Worm (Caenorhabditis elegans) whole organism, early embryonic: ENCODE results near the gene Y25C1A.2.

Experiments used
- F13C5.2 ChIP-seq: sonication (generic microtip); optimal IDR thresholded peaks from 2 replicates; lab custom pipeline; 2017; ENCODE audit warnings: mild to moderate bottlenecking, missing genetic modification characterization, inconsistent platforms, missing compliant biosample characterization
- ama-1 ChIP-seq: fragments of 150-350 bp; optimal IDR thresholded peaks from 2 replicates; lab custom pipeline; 2014
- hmbx-1 ChIP-seq: sonication (generic microtip); optimal IDR thresholded peaks from 2 replicates; lab custom pipeline; 2016; ENCODE audit warnings: mild to moderate bottlenecking, missing genetic modification characterization, missing compliant biosample characterization
- pes-1 ChIP-seq: fragments of 200-800 bp; sonication (Bioruptor generic); IDR thresholded peaks from 2 replicates; pipeline ENCODE4 v1.3.6; 2022; ENCODE audit warnings: missing genetic modification reagents, missing genetic modification characterization, missing compliant biosample characterization
- sea-1 ChIP-seq: fragments of 200-800 bp; sonication (Bioruptor generic); conservative IDR thresholded peaks from 2 replicates; pipeline ENCODE4 v1.3.6; 2022; ENCODE audit warnings: missing genetic modification characterization, missing compliant biosample characterization

DNA sequence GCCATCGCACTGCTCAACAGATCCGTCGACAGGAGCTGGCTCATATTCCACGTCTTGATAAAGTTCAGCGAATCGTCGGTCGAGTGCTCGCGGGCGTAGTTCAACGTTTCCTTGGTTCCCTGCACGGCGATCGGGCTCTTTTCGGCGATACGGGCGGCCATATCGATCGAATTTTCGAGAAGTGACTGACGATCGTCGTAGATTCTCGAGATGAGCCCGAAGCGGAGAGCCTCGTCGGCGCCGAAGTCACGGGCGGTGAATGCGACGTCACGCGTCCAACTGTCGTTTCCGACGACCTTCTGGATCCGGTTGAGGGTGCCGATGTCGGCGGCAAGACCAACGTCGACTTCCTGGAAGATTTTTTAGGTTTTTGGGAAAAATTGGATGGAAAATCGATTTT is 2.9 kb upstream of the Y25C1A.2 start:
- TF ChIP-seq F13C5.2 (tag; lab: Kevin White, UChicago) (no peak), sea-1 (GFP tag; lab: Robert Waterston, UW) (no peak), hmbx-1 (tag; lab: Kevin White, UChicago) (no peak), ama-1 (no peak), pes-1 (GFP tag; lab: Robert Waterston, UW) (no peak)
